Fruit fly (Drosophila melanogaster) whole organism, wandering third instar larva: ENCODE measurements around the gene CG33768.

Experiments used
- Abd-B ChIP-seq: fragments of >200 bp; optimal IDR thresholded peaks from 2 replicates; lab custom pipeline; 2017; ENCODE audit warnings: missing biosample characterization, missing genetic modification characterization
- Hr78 ChIP-seq: fragments of >200 bp; optimal IDR thresholded peaks from 2 replicates; lab custom pipeline; 2017; ENCODE audit warnings: missing biosample characterization, missing genetic modification characterization
- Myc ChIP-seq: fragments of >200 bp; optimal IDR thresholded peaks from 2 replicates; lab custom pipeline; 2017
- OdsH ChIP-seq: fragments of 200-800 bp; sonication (Bioruptor generic); optimal IDR thresholded peaks from 2 replicates; lab custom pipeline; 2016; ENCODE audit warnings: missing biosample characterization, mild to moderate bottlenecking, missing genetic modification characterization
- Rel ChIP-seq, 2 experiments: fragments of 200-800 bp; sonication (Bioruptor generic) in 1 of 2; optimal IDR thresholded peaks; 2 replicates in 1 of 2; 3 replicates in 1 of 2; lab custom pipeline; 2016 to 2019; ENCODE audit warnings: mild to moderate bottlenecking in 2 of 2, missing biosample characterization in 2 of 2, missing genetic modification characterization in 2 of 2, moderate library complexity in 1 of 2
- Sp1 ChIP-seq: fragments of 200-800 bp; sonication (Bioruptor generic); optimal IDR thresholded peaks from 3 replicates; lab custom pipeline; 2019; ENCODE audit warnings: missing biosample characterization, mild to moderate bottlenecking, missing genetic modification characterization, moderate library complexity
- Vsx2 ChIP-seq: fragments of 200-300, 225-300 bp; sonication (Bioruptor generic); optimal IDR thresholded peaks from 2 replicates; lab custom pipeline; 2018; ENCODE audit warnings: missing biosample characterization, missing genetic modification characterization; ENCODE audit not compliant: partially characterized antibody
- brk ChIP-seq: fragments of 200-800 bp; sonication (Bioruptor generic); optimal IDR thresholded peaks from 2 replicates; lab custom pipeline; 2016; ENCODE audit warnings: missing biosample characterization, mild to moderate bottlenecking, missing genetic modification characterization
- dl ChIP-seq, 2 experiments: fragments of 175-275, 200-275 bp in 1 of 2; fragments of 200-275 bp in 1 of 2; sonication (Bioruptor generic); optimal IDR thresholded peaks; lab custom pipeline; 2018; ENCODE audit warnings: mild to moderate bottlenecking in 2 of 2, missing biosample characterization in 2 of 2, missing genetic modification characterization in 2 of 2, moderate library complexity in 2 of 2; ENCODE audit not compliant: partially characterized antibody in 2 of 2, insufficient read depth in 1 of 2
- dsf ChIP-seq: sonication (Bioruptor generic); optimal IDR thresholded peaks from 2 replicates; lab custom pipeline; 2016; ENCODE audit warnings: missing biosample characterization, missing genetic modification characterization, borderline replicate concordance
- h ChIP-seq: fragments of 200-800 bp; sonication (Bioruptor generic); optimal IDR thresholded peaks from 3 replicates; lab custom pipeline; 2016; ENCODE audit warnings: missing biosample characterization, mild to moderate bottlenecking, missing genetic modification characterization
- lola ChIP-seq: fragments of >200 bp; optimal IDR thresholded peaks from 2 replicates; lab custom pipeline; 2017; ENCODE audit warnings: missing biosample characterization, missing genetic modification characterization
- psq ChIP-seq: fragments of 200-800 bp; sonication (Bioruptor generic); optimal IDR thresholded peaks from 3 replicates; lab custom pipeline; 2017; ENCODE audit warnings: missing biosample characterization, mild to moderate bottlenecking, missing genetic modification characterization, moderate library complexity
- rgr ChIP-seq: fragments of 200-800 bp; sonication (Bioruptor generic); optimal IDR thresholded peaks from 3 replicates; lab custom pipeline; 2016; ENCODE audit warnings: missing biosample characterization, mild to moderate bottlenecking, missing genetic modification characterization

DNA sequence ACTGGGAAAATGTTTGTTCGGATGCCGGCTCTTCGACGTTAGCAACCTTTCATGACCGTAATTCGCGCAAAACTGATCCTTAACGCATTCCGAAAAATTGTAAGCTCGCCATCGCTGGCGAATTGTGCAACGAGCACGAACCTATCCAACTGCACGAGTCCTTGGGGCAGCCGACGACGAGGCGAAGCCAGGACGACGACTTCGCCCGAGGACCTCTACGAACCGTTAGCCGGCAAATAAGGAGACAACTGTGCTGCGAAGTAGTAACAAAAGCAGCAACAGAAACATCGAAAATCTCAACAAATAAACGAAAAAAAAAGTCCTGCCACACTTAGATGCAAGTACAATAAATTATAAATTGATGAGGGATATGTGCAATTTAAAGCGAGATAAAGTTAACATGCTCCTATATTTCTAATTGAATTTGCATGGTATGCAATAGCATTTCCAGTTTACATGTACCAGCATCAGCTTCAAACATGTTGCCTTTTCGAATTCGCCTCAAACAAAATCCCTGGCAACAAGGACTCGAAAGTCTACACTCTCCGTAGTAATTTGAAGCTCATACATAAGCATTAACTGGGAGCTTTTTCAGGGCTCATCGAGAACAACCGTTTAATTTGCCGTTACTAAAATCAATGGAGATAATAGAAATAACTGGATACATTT, 9.0 kb upstream of the CG33768 start, which contains the start of gene CG14459:
- TF ChIP-seq Hr78 = no peak
- no peak for TF ChIP-seq Sp1 (GFP tag; lab: Kevin White, UChicago)
- no peak for TF ChIP-seq psq (GFP tag; lab: Kevin White, UChicago)
- TF ChIP-seq h (GFP tag; lab: Kevin White, UChicago) = no peak
- no peak for TF ChIP-seq Abd-B (GFP tag; lab: Kevin White, UChicago)
- no peak for TF ChIP-seq lola (GFP tag; lab: Kevin White, UChicago)
- TF ChIP-seq Rel (GFP tag; optimal IDR thresholded peaks at IDR 0.05; lab: Kevin White, UChicago) = no peak
- no peak for TF ChIP-seq Rel (tag; optimal IDR thresholded peaks at IDR 0.05; lab: Kevin White, UChicago)
- no peak for TF ChIP-seq brk (GFP tag; lab: Kevin White, UChicago)
- no peak for TF ChIP-seq Vsx2 (GFP tag; lab: Kevin White, UChicago)
- no peak for TF ChIP-seq Myc (lab: Kevin White, UChicago)
- TF ChIP-seq dsf (GFP tag; lab: Kevin White, UChicago) = no peak
- TF ChIP-seq dl (GFP tag; optimal IDR thresholded peaks at IDR 0.05; lab: Kevin White, UChicago; ENCODE audit: insufficient read depth in 1 of 2, partially characterized antibody in 2 of 2) = no peak
- no peak for TF ChIP-seq rgr (GFP tag; lab: Kevin White, UChicago)
- TF ChIP-seq OdsH (GFP tag; lab: Kevin White, UChicago) = no peak
